Worm (Caenorhabditis elegans): ENCODE data around the gene hecd-1.

The hecd-1 gene

DNA sequence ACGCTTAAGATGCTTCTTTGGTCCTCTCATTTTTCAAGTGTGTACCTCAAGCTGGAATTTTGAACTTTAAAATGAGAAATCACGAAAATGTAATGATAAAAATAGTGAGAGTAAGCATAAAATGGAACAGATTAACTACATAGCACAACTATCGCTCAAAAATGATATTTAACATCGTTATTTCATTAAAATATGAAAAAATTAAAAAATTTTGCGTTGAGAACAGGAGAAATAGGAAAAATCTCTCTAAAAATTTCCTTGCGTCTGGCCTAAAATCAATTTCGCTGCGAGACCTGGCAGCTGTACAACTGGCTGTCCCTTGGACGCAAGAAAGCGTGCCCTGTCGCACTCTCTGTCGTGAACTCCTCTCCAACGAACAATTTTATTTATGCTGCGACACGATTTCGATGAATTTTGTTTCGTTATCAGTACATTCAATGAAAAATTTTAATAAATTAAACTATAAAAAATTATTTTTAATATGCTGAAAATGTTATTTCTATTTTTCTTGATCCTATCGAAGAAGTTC is 59.8 kb downstream of the hecd-1 start, which contains the start of gene rps-4:
TSS of gene rps-4 (minus strand) at position 51 of the 529 bp plus-strand sequence.
- TF ChIP-seq arid-1 (GFP tag; conservative IDR thresholded peaks at IDR 0.05) = peak; percentile 58; the same call in 1 of the 2 replicates
- 0 out of 2 replicates have a peak, but pooled peaks have one; percentile 36 for TF ChIP-seq D1046.2 (GFP tag; IDR thresholded peaks at IDR 0.05)
- no peak for TF ChIP-seq unc-39 (tag; optimal IDR thresholded peaks at IDR 0.05)
- peak in 1 of 2 experiments; percentile 43 for TF ChIP-seq daf-16 (GFP tag; optimal IDR thresholded peaks at IDR 0.05)
- TF ChIP-seq daf-16 (tag; optimal IDR thresholded peaks at IDR 0.05) = peak; percentile 92
- TF ChIP-seq dpl-1 (GFP tag; optimal IDR thresholded peaks at IDR 0.05) = peak; percentile 87
- peak; percentile 83 for TF ChIP-seq fkh-10 (GFP tag; optimal IDR thresholded peaks at IDR 0.05)
- no peak for TF ChIP-seq tag-97 (GFP tag; IDR thresholded peaks at IDR 0.05)
- peak; percentile 77 for TF ChIP-seq T26A8.4 (GFP tag; IDR thresholded peaks at IDR 0.05)
- TF ChIP-seq mdl-1 (tag; optimal IDR thresholded peaks at IDR 0.05) = peak in 1 of 2 experiments; percentile 57
- peak; percentile 73; the same call in 1 of the 2 replicates for TF ChIP-seq tra-1 (GFP tag; IDR thresholded peaks at IDR 0.05)
- TF ChIP-seq nhr-42 (GFP tag; IDR thresholded peaks at IDR 0.05) = 0 out of 2 replicates have a peak, but pooled peaks have one; percentile 66
- peak; percentile 61 for TF ChIP-seq nhr-102 (tag; optimal IDR thresholded peaks at IDR 0.05)
- TF ChIP-seq zip-2 (tag; optimal IDR thresholded peaks at IDR 0.05) = no peak
- TF ChIP-seq mes-2 (tag; optimal IDR thresholded peaks at IDR 0.05; ENCODE audit: poor library complexity, severe bottlenecking) = peak; percentile 93
- TF ChIP-seq zag-1 (tag; optimal IDR thresholded peaks at IDR 0.05) = no peak
- TF ChIP-seq php-3 (GFP tag; IDR thresholded peaks at IDR 0.05) = 0 out of 2 replicates have a peak, but pooled peaks have one; percentile 42
- peak; percentile 89 for TF ChIP-seq mep-1 (tag; optimal IDR thresholded peaks at IDR 0.05)
- TF ChIP-seq nhr-77 (tag; optimal IDR thresholded peaks at IDR 0.05) = peak; percentile 86
- TF ChIP-seq Y48G9A.11 (GFP tag; IDR thresholded peaks at IDR 0.05) = 0 out of 2 replicates have a peak, but pooled peaks have one; percentile 46
- peak; percentile 96 for TF ChIP-seq dve-1 (tag; optimal IDR thresholded peaks at IDR 0.05; ENCODE audit: insufficient read depth)
- TF ChIP-seq lin-15B (tag; optimal IDR thresholded peaks at IDR 0.05) = peak; percentile 74
- TF ChIP-seq nhr-25 (tag; optimal IDR thresholded peaks at IDR 0.05; ENCODE audit: borderline replicate concordance, insufficient read depth) = peak; percentile 43
- TF ChIP-seq Y75B8A.6 (GFP tag; IDR thresholded peaks at IDR 0.05) = no peak
- 0 out of 2 replicates have a peak, but pooled peaks have one; percentile 5 for TF ChIP-seq ceh-44 (GFP tag; IDR thresholded peaks at IDR 0.05)
- peak; percentile 65 for TF ChIP-seq spr-1 (tag; optimal IDR thresholded peaks at IDR 0.05)
- peak; percentile 75 for TF ChIP-seq rbr-2 (tag; optimal IDR thresholded peaks at IDR 0.05)
- TF ChIP-seq nhr-111 (GFP tag; optimal IDR thresholded peaks at IDR 0.05) = no peak
- no peak for TF ChIP-seq egl-43 (GFP tag; IDR thresholded peaks at IDR 0.05)
- peak; percentile 42 for TF ChIP-seq unc-130 (GFP tag; optimal IDR thresholded peaks at IDR 0.05)
- TF ChIP-seq ceh-20 (GFP tag; IDR thresholded peaks at IDR 0.05) = peak; percentile 79
- TF ChIP-seq hif-1 (tag; optimal IDR thresholded peaks at IDR 0.05) = peak in 1 of 2 experiments; percentile 67
- peak; percentile 68 for TF ChIP-seq pha-4 (GFP tag; IDR thresholded peaks at IDR 0.05)
- TF ChIP-seq pha-4 (tag; optimal IDR thresholded peaks at IDR 0.05) = peak; percentile 62
- TF ChIP-seq mxl-3 (GFP tag; optimal IDR thresholded peaks at IDR 0.05) = peak; percentile 44
- TF ChIP-seq skn-1 (tag; optimal IDR thresholded peaks at IDR 0.05) = no peak
- peak; percentile 53 for TF ChIP-seq pqm-1 (tag; optimal IDR thresholded peaks at IDR 0.05)
- TF ChIP-seq vab-7 (GFP tag; IDR thresholded peaks at IDR 0.05) = peak; percentile 50; the same call in 1 of the 2 replicates
- TF ChIP-seq unc-62 (GFP tag; optimal IDR thresholded peaks at IDR 0.05 in 1 of 2) = peak in 1 of 2 experiments; percentile 41
- no peak for TF ChIP-seq unc-62 (tag; optimal IDR thresholded peaks at IDR 0.05)
- peak; percentile 59 for TF ChIP-seq F37D6.2 (tag; optimal IDR thresholded peaks at IDR 0.05)
- no peak for TF ChIP-seq mxl-2 (GFP tag; conservative IDR thresholded peaks at IDR 0.05)
- peak; percentile 74 for TF ChIP-seq snpc-1.2 (GFP tag; IDR thresholded peaks at IDR 0.05)
- TF ChIP-seq nhr-6 (tag; optimal IDR thresholded peaks at IDR 0.05) = peak; percentile 85
- TF ChIP-seq ceh-62 (tag; optimal IDR thresholded peaks at IDR 0.05) = no peak
- peak in 1 of 2 experiments; percentile 93 for TF ChIP-seq lsy-2 (tag; optimal IDR thresholded peaks at IDR 0.05)
- TF ChIP-seq jun-1 (tag; optimal IDR thresholded peaks at IDR 0.05) = peak; percentile 23
- 0 out of 2 replicates have a peak, but pooled peaks have one; percentile 64 for TF ChIP-seq daf-19 (GFP tag; conservative IDR thresholded peaks at IDR 0.05)
- no peak for TF ChIP-seq ztf-11 (tag; optimal IDR thresholded peaks at IDR 0.05)
- TF ChIP-seq T20F7.1 (GFP tag; optimal IDR thresholded peaks at IDR 0.05) = peak; percentile 87
